Fruit fly (Drosophila melanogaster): ENCODE measurements around the gene spri.
A peak's percentile ranks its signal among the peaks of the same experiment; 100 is the strongest.

spri gene

DNA sequence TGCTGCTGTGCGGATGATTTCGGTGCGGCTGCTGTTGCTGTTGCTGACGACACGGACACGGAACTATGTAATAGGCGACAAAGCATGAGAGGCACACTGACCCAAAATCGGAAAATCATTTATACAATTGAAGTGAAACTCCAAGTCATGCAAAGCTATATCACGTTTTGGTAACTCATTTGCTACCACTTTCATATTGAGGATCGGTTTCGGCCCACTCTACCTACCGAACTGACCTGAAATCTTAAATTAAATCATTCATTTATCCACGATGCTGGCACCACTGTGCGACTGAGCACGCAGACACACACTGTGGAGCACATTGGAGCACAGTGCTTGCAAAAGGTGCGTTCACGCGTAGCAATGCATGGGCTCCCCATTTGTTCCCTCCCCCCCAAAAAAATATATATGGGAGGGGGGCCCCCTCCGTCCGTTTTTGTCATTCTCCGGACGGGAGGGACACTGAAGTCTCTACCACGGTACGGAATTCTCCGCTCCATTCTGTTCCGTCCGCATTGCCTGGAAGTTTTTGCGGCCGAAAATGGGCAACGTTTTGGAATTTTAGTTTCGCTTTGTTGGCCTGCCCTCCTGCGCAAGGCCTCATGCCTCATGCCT, 15.0 kb downstream of the spri start (continued):
- TF ChIP-seq trem (tag; optimal IDR thresholded peaks at IDR 0.05): no peak
- TF ChIP-seq CG9932 (GFP tag; IDR thresholded peaks at IDR 0.05): no peak
- TF ChIP-seq hkb (optimal IDR thresholded peaks at IDR 0.05): no peak
- TF ChIP-seq hkb (GFP tag; IDR thresholded peaks at IDR 0.05): peak; percentile 72
- no peak for TF ChIP-seq CG11723 (GFP tag; optimal IDR thresholded peaks at IDR 0.05)
- no peak for TF ChIP-seq MESR4 (GFP tag; optimal IDR thresholded peaks at IDR 0.05)
- no peak for TF ChIP-seq inv (GFP tag; IDR thresholded peaks at IDR 0.05; ENCODE audit: partially characterized antibody)
- TF ChIP-seq CG30431 (GFP tag; optimal IDR thresholded peaks at IDR 0.05): peak; percentile 25
- TF ChIP-seq kay (GFP tag; optimal IDR thresholded peaks at IDR 0.05): no peak
- TF ChIP-seq Awh (GFP tag; IDR thresholded peaks at IDR 0.05): 0 out of 2 replicates have a peak, but pooled peaks have one; percentile 29
- TF ChIP-seq CG18764 (GFP tag; optimal IDR thresholded peaks at IDR 0.05): peak; percentile 10
- TF ChIP-seq vnd (GFP tag; IDR thresholded peaks at IDR 0.05; ENCODE audit: partially characterized antibody): no peak
- TF ChIP-seq tap (tag; optimal IDR thresholded peaks at IDR 0.05): peak; percentile 32
- no peak for TF ChIP-seq CG42726 (GFP tag; IDR thresholded peaks at IDR 0.05; ENCODE audit: partially characterized antibody)
- no peak for TF ChIP-seq sug (tag; optimal IDR thresholded peaks at IDR 0.05)
- no peak for TF ChIP-seq Dp (GFP tag; optimal IDR thresholded peaks at IDR 0.05)
- TF ChIP-seq dysf (GFP tag; IDR thresholded peaks at IDR 0.05): peak; percentile 54; the same call in 2 of the 3 replicates
- no peak for TF ChIP-seq CG6791 (GFP tag; IDR thresholded peaks at IDR 0.05; ENCODE audit: partially characterized antibody)
- no peak for TF ChIP-seq CG16813 (GFP tag; IDR thresholded peaks at IDR 0.05; ENCODE audit: partially characterized antibody)
- no peak for TF ChIP-seq unc-4 (GFP tag; IDR thresholded peaks at IDR 0.05; ENCODE audit: partially characterized antibody)
- TF ChIP-seq CG2678 (tag; optimal IDR thresholded peaks at IDR 0.05): peak; percentile 61
- no peak for TF ChIP-seq Hr39 (optimal IDR thresholded peaks at IDR 0.05)
- TF ChIP-seq pzg (GFP tag; optimal IDR thresholded peaks at IDR 0.05): no peak
- no peak for TF ChIP-seq CG31224 (GFP tag; IDR thresholded peaks at IDR 0.05)
- no peak for TF ChIP-seq CG2116 (GFP tag; optimal IDR thresholded peaks at IDR 0.05)
- no peak for TF ChIP-seq Scr (GFP tag; IDR thresholded peaks at IDR 0.05; ENCODE audit: partially characterized antibody)
- TF ChIP-seq sim (GFP tag; IDR thresholded peaks at IDR 0.05): no peak
- no peak for TF ChIP-seq bigmax (GFP tag; optimal IDR thresholded peaks at IDR 0.05)
- no peak for TF ChIP-seq CG1647 (GFP tag; optimal IDR thresholded peaks at IDR 0.05)
- no peak for TF ChIP-seq Opbp (GFP tag; IDR thresholded peaks at IDR 0.05; ENCODE audit: partially characterized antibody)
- TF ChIP-seq TFAM (GFP tag; optimal IDR thresholded peaks at IDR 0.05): no peak
- no peak for TF ChIP-seq jigr1 (GFP tag; IDR thresholded peaks at IDR 0.05)
- TF ChIP-seq phol (tag; optimal IDR thresholded peaks at IDR 0.05): peak; percentile 56
- TF ChIP-seq Six4 (GFP tag; optimal IDR thresholded peaks at IDR 0.05): peak; percentile 36
- TF ChIP-seq Mrtf (GFP tag; IDR thresholded peaks at IDR 0.05): no peak
- TF ChIP-seq btn (GFP tag; optimal IDR thresholded peaks at IDR 0.05): no peak
- no peak for TF ChIP-seq CG8290 (GFP tag; optimal IDR thresholded peaks at IDR 0.05)
- peak in 1 of 2 experiments; percentile 77 for TF ChIP-seq CG8290 (tag; optimal IDR thresholded peaks at IDR 0.05)
- TF ChIP-seq CG2120 (GFP tag; optimal IDR thresholded peaks at IDR 0.05): peak; percentile 36
- no peak for TF ChIP-seq CG3838 (GFP tag; optimal IDR thresholded peaks at IDR 0.05)
- no peak; the same call in 2 of the 3 replicates for TF ChIP-seq otp (GFP tag; IDR thresholded peaks at IDR 0.05)
- TF ChIP-seq CG34376 (GFP tag; optimal IDR thresholded peaks at IDR 0.05): no peak
- no peak for TF ChIP-seq bowl (GFP tag; IDR thresholded peaks at IDR 0.05)
- TF ChIP-seq Dip2 (GFP tag; IDR thresholded peaks at IDR 0.05): no peak
- peak; percentile 23 for TF ChIP-seq NfI (GFP tag; optimal IDR thresholded peaks at IDR 0.05)
- TF ChIP-seq CG4328 (GFP tag; optimal IDR thresholded peaks at IDR 0.05): no peak
- TF ChIP-seq CG14860 (GFP tag; IDR thresholded peaks at IDR 0.05; ENCODE audit: partially characterized antibody): no peak
- TF ChIP-seq CG31441 (GFP tag; IDR thresholded peaks at IDR 0.05): peak; percentile 59
- TF ChIP-seq CG10274 (GFP tag; optimal IDR thresholded peaks at IDR 0.05): no peak
- no peak for TF ChIP-seq CG8281 (tag; optimal IDR thresholded peaks at IDR 0.05)
- no peak for TF ChIP-seq Bteb2 (GFP tag; optimal IDR thresholded peaks at IDR 0.05)

Data from whole organism, embryonic.